Worm (Caenorhabditis elegans): ENCODE data around the gene T07C4.12.

T07C4.12 gene

DNA sequence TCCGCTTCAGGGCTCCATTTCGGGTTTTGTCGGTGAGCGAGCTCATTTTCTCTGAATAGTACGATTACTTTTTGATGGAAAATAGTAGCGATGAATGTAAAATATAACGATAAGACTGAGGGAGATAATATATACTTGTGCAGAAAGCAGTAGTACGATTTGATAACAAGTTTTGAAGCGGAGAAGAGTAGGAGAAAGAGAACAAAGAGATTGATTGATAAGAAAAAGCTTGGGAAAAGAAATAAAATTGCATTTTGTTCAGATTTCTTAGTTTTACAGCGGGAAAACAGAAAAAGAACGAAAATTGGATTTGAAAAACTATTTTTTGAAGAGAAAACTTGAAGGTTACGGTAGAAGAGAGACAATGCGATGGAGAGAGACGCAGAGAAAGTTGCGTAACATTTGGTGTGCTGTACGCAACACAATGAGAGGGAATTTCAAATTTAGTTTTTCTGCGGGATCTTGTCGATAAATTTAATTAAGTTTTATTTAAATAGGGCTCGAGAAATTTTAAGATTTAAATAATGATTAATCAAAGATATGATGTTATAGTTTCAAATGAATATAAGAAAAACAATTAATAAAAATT, 25.2 kb upstream of the T07C4.12 start, which contains the start of gene umps-1 (continued):
- TF ChIP-seq ceh-91 (GFP tag; IDR thresholded peaks at IDR 0.05) (no peak), ceh-27 (GFP tag; optimal IDR thresholded peaks at IDR 0.05) (peak; percentile 38), gei-17 (GFP tag; optimal IDR thresholded peaks at IDR 0.05) (no peak), xnd-1 (tag; optimal IDR thresholded peaks at IDR 0.05) (no peak), dpl-1 (GFP tag; optimal IDR thresholded peaks at IDR 0.05) (peak; percentile 70), aptf-3 (GFP tag; IDR thresholded peaks at IDR 0.05) (no peak), mcd-1 (GFP tag; IDR thresholded peaks at IDR 0.05) (peak; percentile 70), lin-35 (GFP tag; optimal IDR thresholded peaks at IDR 0.05) (peak in 2 of 3 experiments; percentile 10 to 93), him-1 (tag; optimal IDR thresholded peaks at IDR 0.05) (no peak), nhr-120 (GFP tag; IDR thresholded peaks at IDR 0.05) (no peak), aptf-2 (GFP tag; conservative IDR thresholded peaks at IDR 0.05) (no peak), F49E8.2 (tag; optimal IDR thresholded peaks at IDR 0.05; ENCODE audit: insufficient read depth) (peak; percentile 47), cebp-2 (GFP tag; IDR thresholded peaks at IDR 0.05) (no peak), F52B5.7 (tag; optimal IDR thresholded peaks at IDR 0.05) (no peak), Y79H2A.3 (GFP tag; conservative IDR thresholded peaks at IDR 0.05) (no peak), efl-1 (GFP tag; optimal IDR thresholded peaks at IDR 0.05) (peak; percentile 83), ztf-28 (GFP tag; IDR thresholded peaks at IDR 0.05) (no peak), attf-5 (GFP tag; optimal IDR thresholded peaks at IDR 0.05) (peak; percentile 24), lin-40 (tag; optimal IDR thresholded peaks at IDR 0.05) (peak; percentile 38), mes-4 (tag; optimal IDR thresholded peaks at IDR 0.05) (no peak)

ce11 chrIII:10355382-10355781, 22.9 kb upstream of the T07C4.12 start, which contains the start of gene spp-1:
TSS of gene spp-1 (minus strand) at chrIII:10355668.
- TF ChIP-seq ama-1 (optimal IDR thresholded peaks at IDR 0.05) (no peak), ama-1 (GFP tag; optimal IDR thresholded peaks at IDR 0.05) (no peak), cebp-1 (GFP tag; IDR thresholded peaks at IDR 0.05) (no peak), cebp-1 (tag; optimal IDR thresholded peaks at IDR 0.05) (peak; percentile 33), pha-4 (tag; optimal IDR thresholded peaks at IDR 0.05) (no peak), ceh-58 (GFP tag; IDR thresholded peaks at IDR 0.05) (no peak), atf-7 (tag; optimal IDR thresholded peaks at IDR 0.05) (peak; percentile 8), madf-6 (GFP tag; IDR thresholded peaks at IDR 0.05) (peak; percentile 9; the same call in 1 of the 2 replicates), lir-1 (GFP tag; conservative IDR thresholded peaks at IDR 0.05) (no peak), hsf-1 (GFP tag; IDR thresholded peaks at IDR 0.05) (peak; percentile 24; the same call in 1 of the 2 replicates), Y53F4B.3 (GFP tag; IDR thresholded peaks at IDR 0.05) (no peak), lag-1 (GFP tag; IDR thresholded peaks at IDR 0.05) (no peak), rpc-1 (optimal IDR thresholded peaks at IDR 0.05) (no peak), rpc-1 (tag; optimal IDR thresholded peaks at IDR 0.05) (no peak), him-1 (tag; optimal IDR thresholded peaks at IDR 0.05) (peak; percentile 7), nhr-80 (tag; optimal IDR thresholded peaks at IDR 0.05) (peak; percentile 76), ceh-91 (GFP tag; IDR thresholded peaks at IDR 0.05) (no peak), tbp1 (GFP tag; optimal IDR thresholded peaks at IDR 0.05) (peak; percentile 32), ztf-3 (GFP tag; optimal IDR thresholded peaks at IDR 0.05) (no peak), F52B5.7 (tag; optimal IDR thresholded peaks at IDR 0.05) (peak; percentile 32), tbx-9 (tag; optimal IDR thresholded peaks at IDR 0.05; ENCODE audit: borderline replicate concordance) (peak; percentile 85)

DNA sequence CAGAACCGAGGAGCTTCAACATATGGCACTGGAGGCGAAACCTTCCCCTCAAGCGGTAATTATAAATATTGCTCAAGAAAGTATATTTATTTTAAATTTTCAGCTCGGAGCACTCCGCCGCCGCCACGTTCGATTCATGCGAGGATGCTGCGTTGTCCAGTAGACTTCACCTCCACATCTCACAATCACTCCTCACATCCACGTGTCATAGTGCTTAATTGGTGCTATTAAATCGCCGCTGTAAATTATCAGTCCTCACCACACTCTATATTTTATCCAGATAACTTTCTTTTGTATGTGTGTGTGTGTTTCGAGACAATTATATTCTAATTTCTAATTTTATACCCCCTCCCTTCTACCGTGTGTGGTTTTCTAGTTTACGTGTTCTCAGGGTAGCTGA, 22.1 kb upstream of the T07C4.12 start:
- TF ChIP-seq tlf-1 (GFP tag; optimal IDR thresholded peaks at IDR 0.05) (peak; percentile 29), madf-10 (tag; optimal IDR thresholded peaks at IDR 0.05) (peak; percentile 10), hsf-1 (GFP tag; IDR thresholded peaks at IDR 0.05) (no peak), D2030.7 (GFP tag; IDR thresholded peaks at IDR 0.05) (no peak), snpc-4 (GFP tag; optimal IDR thresholded peaks at IDR 0.05) (no peak), snpc-4 (tag; optimal IDR thresholded peaks at IDR 0.05) (no peak)
